Worm (Caenorhabditis elegans): ENCODE measurements around the gene dhrr-1.

The dhrr-1 gene

DNA sequence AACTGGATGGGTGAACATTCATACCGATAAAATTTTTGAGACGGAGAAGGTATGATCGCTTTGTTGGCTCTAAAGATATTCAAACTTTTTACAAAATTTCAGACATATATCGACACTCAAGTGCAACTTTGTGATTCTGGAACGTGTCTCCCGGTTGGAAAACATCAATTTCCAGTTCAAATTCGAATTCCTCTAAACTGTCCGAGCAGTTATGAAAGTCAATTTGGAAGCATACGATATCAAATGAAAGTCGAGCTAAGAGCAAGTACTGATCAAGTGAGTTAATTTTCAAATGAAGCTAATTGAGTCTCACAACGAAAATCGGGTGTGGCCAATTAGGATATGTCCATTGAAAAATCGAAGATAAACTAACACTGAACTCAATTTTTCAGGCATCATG lies 10.1 kb upstream of the dhrr-1 start:
- TF ChIP-seq cog-1 (tag; optimal IDR thresholded peaks at IDR 0.05) (no peak), flt-1 (GFP tag; IDR thresholded peaks at IDR 0.05) (no peak), ztf-23 (GFP tag; IDR thresholded peaks at IDR 0.05) (no peak), ref-1 (GFP tag; conservative IDR thresholded peaks at IDR 0.05) (no peak), ztf-29 (GFP tag; IDR thresholded peaks at IDR 0.05) (no peak), tab-1 (GFP tag; IDR thresholded peaks at IDR 0.05) (no peak), klf-2 (GFP tag; conservative IDR thresholded peaks at IDR 0.05) (no peak), med-1 (GFP tag; optimal IDR thresholded peaks at IDR 0.05; ENCODE audit: insufficient read depth) (no peak), T22C8.4 (GFP tag; IDR thresholded peaks at IDR 0.05) (no peak)

DNA sequence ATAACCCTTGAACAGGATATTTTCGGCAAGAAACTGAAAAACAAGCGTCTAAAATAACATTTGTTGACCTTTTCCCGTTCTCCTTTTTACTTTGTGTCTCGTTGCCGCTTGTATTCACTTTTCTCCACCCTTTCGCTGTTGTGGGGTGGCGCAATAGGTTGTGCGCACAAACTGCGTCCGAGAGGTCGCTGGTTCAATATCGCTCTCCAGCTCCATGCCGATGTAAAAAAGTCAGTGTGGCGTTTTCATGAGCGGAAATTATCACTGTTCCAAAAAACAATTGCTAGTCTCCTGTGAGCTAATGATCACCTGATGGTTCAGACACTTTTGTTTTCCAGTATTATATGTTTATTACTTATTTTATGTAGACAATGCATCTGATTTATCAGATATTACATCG lies 6.9 kb upstream of the dhrr-1 start:
- TF ChIP-seq ztf-29 (GFP tag; IDR thresholded peaks at IDR 0.05), result peak; percentile 94
- peak; percentile 93 for TF ChIP-seq tab-1 (GFP tag; IDR thresholded peaks at IDR 0.05)
- peak; percentile 96 for TF ChIP-seq flt-1 (GFP tag; IDR thresholded peaks at IDR 0.05)
- peak; percentile 89 for TF ChIP-seq ref-1 (GFP tag; conservative IDR thresholded peaks at IDR 0.05)
- TF ChIP-seq med-1 (GFP tag; optimal IDR thresholded peaks at IDR 0.05; ENCODE audit: insufficient read depth), result peak; percentile 54
- peak; percentile 87 for TF ChIP-seq T22C8.4 (GFP tag; IDR thresholded peaks at IDR 0.05)
- peak; percentile 91 for TF ChIP-seq cog-1 (tag; optimal IDR thresholded peaks at IDR 0.05)
- peak; percentile 95 for TF ChIP-seq ztf-23 (GFP tag; IDR thresholded peaks at IDR 0.05)
- TF ChIP-seq klf-2 (GFP tag; conservative IDR thresholded peaks at IDR 0.05), result peak; percentile 92

DNA sequence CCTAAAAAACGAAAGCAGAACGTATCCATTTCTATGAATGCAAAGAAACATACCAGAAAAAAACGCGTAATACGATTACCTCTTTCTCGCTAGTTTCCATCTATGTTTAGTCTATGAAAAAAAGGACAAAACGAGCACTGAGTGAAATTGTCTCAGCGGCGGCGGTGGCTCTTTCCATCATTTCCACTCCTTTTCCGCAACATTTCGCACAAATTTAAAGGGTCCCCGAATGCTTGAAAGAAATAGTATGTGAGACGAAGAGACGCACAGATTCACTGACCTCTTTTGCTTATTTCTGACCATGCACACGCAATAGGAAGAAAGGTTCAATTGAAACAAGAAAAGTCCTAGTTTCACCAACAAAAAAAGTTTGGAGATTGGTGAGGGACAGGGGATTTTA lies 1.8 kb downstream of the dhrr-1 start:
- TF ChIP-seq ztf-23 (GFP tag; IDR thresholded peaks at IDR 0.05), result no peak
- TF ChIP-seq cog-1 (tag; optimal IDR thresholded peaks at IDR 0.05), result no peak
- no peak for TF ChIP-seq tab-1 (GFP tag; IDR thresholded peaks at IDR 0.05)
- TF ChIP-seq ztf-29 (GFP tag; IDR thresholded peaks at IDR 0.05), result no peak
- no peak for TF ChIP-seq flt-1 (GFP tag; IDR thresholded peaks at IDR 0.05)
- TF ChIP-seq T22C8.4 (GFP tag; IDR thresholded peaks at IDR 0.05), result no peak
- TF ChIP-seq ref-1 (GFP tag; conservative IDR thresholded peaks at IDR 0.05), result no peak
- no peak for TF ChIP-seq med-1 (GFP tag; optimal IDR thresholded peaks at IDR 0.05; ENCODE audit: insufficient read depth)
- no peak for TF ChIP-seq klf-2 (GFP tag; conservative IDR thresholded peaks at IDR 0.05)

DNA sequence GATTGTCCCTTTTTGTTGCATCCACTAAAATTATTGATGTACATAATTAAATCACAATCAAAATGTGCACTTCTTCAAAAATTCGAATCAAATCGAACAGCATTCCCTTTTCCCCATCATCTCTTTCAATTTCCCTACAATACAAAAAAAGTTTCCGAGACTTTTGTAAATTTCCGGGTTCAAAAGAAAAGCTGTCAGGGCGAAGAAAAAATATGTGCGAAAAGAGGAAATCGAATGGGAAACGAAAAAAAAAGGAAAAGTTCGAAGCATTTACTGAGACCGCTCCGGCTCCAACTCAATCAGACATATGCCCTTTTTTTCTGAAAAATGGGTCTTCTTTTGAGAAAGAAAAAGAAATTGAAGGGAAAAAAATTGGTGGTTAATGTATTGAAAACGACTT lies 4.7 kb downstream of the dhrr-1 start:
- no peak for TF ChIP-seq flt-1 (GFP tag; IDR thresholded peaks at IDR 0.05)
- TF ChIP-seq med-1 (GFP tag; optimal IDR thresholded peaks at IDR 0.05; ENCODE audit: insufficient read depth), result no peak
- TF ChIP-seq ztf-29 (GFP tag; IDR thresholded peaks at IDR 0.05), result no peak
- TF ChIP-seq cog-1 (tag; optimal IDR thresholded peaks at IDR 0.05), result no peak
- TF ChIP-seq ztf-23 (GFP tag; IDR thresholded peaks at IDR 0.05), result no peak
- TF ChIP-seq klf-2 (GFP tag; conservative IDR thresholded peaks at IDR 0.05), result no peak
- no peak for TF ChIP-seq T22C8.4 (GFP tag; IDR thresholded peaks at IDR 0.05)
- TF ChIP-seq ref-1 (GFP tag; conservative IDR thresholded peaks at IDR 0.05), result no peak
- no peak for TF ChIP-seq tab-1 (GFP tag; IDR thresholded peaks at IDR 0.05)

DNA sequence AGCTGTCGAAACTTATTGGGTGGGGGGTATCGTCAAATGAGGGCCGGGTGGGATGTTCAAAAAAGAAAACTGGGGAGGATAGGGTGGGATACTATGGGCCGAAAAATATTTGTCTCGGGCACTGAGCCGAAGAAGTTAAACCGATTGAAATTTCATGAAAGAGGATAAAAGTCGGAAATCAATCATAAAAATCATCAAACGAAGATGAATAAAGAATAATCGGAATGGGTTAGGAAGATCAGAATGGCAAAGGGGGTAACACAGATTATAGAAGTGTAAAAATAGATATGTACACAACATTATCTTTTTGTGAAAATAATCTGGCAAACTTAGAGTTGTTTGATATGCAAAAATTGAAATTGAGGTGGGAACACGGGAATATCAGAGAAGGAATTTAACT lies 11.1 kb downstream of the dhrr-1 start:
- no peak for TF ChIP-seq flt-1 (GFP tag; IDR thresholded peaks at IDR 0.05)
- TF ChIP-seq tab-1 (GFP tag; IDR thresholded peaks at IDR 0.05), result no peak
- TF ChIP-seq T22C8.4 (GFP tag; IDR thresholded peaks at IDR 0.05), result no peak
- no peak for TF ChIP-seq ztf-29 (GFP tag; IDR thresholded peaks at IDR 0.05)
- no peak for TF ChIP-seq klf-2 (GFP tag; conservative IDR thresholded peaks at IDR 0.05)

DNA sequence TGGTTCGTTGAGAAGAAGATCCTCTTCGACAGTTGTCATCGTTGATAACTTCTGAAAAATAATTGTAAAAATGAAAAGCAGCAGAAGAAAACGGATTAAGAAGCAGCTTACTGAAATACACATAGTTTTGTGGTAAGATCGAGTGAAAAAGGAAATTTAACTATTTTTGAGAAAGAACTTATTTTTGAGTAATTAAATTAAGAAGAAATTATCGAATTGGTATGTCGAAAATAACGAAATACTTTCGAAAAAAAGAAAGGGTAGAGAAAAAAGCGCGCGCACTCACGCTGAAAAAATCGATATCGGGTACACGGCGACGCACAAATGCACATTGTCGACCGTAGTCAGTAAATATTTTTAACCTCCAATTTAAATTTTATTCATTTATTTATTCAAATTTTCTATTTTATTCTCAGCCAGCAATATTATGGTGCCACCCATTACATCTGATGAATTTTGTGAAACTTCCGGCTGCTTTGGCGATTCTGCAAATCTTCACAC lies 11.7 kb downstream of the dhrr-1 start, which contains the start of the genes ZK643.5 and ZK643.2:
TSS of gene ZK643.5 (minus strand) at position 51 of the 501 bp plus-strand sequence.
TSS of gene ZK643.2 (plus strand) at position 395 of the 501 bp plus-strand sequence.
- TF ChIP-seq T22C8.4 (GFP tag; IDR thresholded peaks at IDR 0.05) (peak; percentile 99), tab-1 (GFP tag; IDR thresholded peaks at IDR 0.05) (no peak)

DNA sequence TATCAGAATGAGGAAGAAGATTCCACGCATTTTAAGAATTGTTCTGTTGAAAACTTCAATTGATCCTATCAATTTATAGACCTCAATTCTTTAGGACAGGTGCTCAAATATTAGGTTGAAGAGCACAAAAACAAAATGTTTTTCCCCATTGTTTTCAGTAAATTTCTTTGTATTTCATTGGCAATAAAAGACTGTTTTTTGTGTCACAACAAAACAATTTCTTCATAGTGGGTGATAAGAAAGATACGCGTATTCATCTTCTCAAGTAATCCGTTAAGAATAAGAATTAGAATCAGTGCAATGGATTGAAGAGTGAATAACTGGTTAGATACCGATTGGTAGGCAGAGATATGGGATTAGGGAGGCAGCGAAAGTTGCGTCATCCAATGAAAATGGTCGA lies 16.2 kb downstream of the dhrr-1 start, which contains the start of gene ZK643.6:
TSS of gene ZK643.6 (minus strand) at position 101 of the 400 bp plus-strand sequence.
- no peak for TF ChIP-seq tab-1 (GFP tag; IDR thresholded peaks at IDR 0.05)
- TF ChIP-seq flt-1 (GFP tag; IDR thresholded peaks at IDR 0.05), result no peak
- TF ChIP-seq klf-2 (GFP tag; conservative IDR thresholded peaks at IDR 0.05), result no peak

DNA sequence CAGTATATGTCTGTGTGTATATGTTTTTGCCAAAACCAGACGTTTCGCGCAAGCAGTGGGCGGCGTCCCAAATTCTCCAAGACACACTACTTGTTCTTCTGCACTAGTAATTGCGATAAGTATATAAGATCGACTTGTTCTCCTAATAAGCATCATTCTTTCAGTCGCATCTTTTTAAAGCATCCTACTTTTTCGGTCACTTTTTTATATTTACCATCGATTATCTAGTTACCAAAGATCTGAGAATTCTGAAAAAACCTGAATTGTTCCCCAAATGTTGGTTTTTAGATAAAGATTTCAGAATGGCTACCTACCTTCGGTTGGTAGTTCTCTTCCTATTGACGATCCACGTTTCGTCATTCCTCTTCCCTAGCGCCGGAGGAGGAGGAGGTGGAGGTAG lies 17.5 kb downstream of the dhrr-1 start, which contains the start of gene grl-25:
TSS of gene grl-25 (plus strand) at position 301 of the 400 bp plus-strand sequence.
- TF ChIP-seq ztf-23 (GFP tag; IDR thresholded peaks at IDR 0.05), result no peak

DNA sequence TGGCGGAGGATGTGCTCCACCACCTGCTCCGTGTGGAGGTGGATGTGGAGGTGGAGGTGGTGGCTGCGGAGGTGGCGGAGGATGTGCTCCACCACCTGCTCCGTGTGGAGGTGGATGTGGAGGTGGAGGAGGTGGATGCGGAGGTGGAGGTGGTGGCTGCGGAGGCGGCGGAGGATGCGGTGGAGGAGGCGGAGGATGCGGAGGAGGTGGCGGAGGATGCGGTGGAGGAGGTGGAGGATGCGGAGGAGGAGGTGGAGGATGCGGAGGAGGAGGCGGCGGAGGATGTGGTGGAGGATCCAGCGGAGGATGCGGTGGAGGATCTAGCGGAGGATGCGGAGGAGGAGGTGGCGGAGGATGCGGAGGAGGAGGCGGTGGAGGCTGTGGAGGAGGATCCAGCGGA lies 18.0 kb downstream of the dhrr-1 start:
- TF ChIP-seq klf-2 (GFP tag; conservative IDR thresholded peaks at IDR 0.05) (no peak), med-1 (GFP tag; optimal IDR thresholded peaks at IDR 0.05; ENCODE audit: insufficient read depth) (no peak), cog-1 (tag; optimal IDR thresholded peaks at IDR 0.05) (no peak), T22C8.4 (GFP tag; IDR thresholded peaks at IDR 0.05) (no peak), ztf-29 (GFP tag; IDR thresholded peaks at IDR 0.05) (no peak), ztf-23 (GFP tag; IDR thresholded peaks at IDR 0.05) (no peak), flt-1 (GFP tag; IDR thresholded peaks at IDR 0.05) (no peak), ref-1 (GFP tag; conservative IDR thresholded peaks at IDR 0.05) (no peak), tab-1 (GFP tag; IDR thresholded peaks at IDR 0.05) (no peak)

DNA sequence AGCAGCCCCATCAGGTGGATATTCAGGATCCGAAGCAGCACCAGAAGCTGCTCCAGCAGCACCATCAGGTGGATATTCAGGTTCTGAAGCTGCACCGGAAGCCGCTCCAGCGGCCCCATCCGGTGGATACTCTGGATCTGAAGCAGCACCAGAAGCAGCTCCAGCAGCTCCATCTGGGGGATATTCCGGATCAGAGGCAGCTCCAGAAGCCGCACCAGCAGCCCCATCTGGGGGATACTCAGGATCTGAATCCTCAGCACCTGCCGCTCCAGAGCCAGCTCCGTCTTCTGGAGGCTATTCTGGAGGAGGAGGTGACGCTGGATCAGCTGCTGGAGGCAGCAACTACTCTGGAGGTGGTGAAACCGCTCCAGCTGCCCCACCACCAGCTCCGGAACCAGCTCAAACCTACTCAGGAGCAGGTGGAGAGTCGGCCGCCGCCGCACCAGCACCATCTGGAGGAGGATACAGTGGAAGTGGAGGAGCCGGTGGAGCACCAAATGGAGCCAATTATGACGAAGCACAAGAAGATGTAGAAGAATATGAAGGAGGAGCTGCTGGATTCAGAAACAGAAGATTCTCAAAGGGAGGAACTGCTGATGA lies 20.3 kb downstream of the dhrr-1 start:
- TF ChIP-seq T22C8.4 (GFP tag; IDR thresholded peaks at IDR 0.05) (no peak), klf-2 (GFP tag; conservative IDR thresholded peaks at IDR 0.05) (no peak), tab-1 (GFP tag; IDR thresholded peaks at IDR 0.05) (no peak), ztf-29 (GFP tag; IDR thresholded peaks at IDR 0.05) (no peak), ref-1 (GFP tag; conservative IDR thresholded peaks at IDR 0.05) (no peak), ztf-23 (GFP tag; IDR thresholded peaks at IDR 0.05) (0 out of 2 replicates have a peak, but pooled peaks have one; percentile 55)
